Worm (Caenorhabditis elegans): ENCODE data around the gene dgn-3.

DNA sequence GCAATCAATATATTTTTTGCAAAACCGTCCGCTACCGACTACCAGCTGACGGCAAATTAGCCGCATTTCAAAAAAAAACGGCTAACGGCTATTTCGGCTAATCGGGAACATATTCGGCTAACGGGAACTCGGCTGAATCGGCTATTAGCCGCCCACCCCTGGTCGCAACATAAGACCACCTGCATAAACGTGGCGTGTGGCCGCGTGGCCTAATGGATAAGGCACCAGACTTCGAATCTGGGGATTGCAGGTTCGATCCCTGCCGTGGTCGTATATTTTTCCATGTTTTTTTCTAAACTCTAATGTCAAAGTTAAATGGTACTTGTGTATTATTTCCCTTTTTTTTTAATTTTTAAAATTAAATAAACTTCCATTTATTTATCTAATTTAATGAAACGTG is 31.2 kb upstream of the dgn-3 start:
- TF ChIP-seq him-1 (tag; optimal IDR thresholded peaks at IDR 0.05) (no peak), dao-5 (tag; optimal IDR thresholded peaks at IDR 0.05) (no peak)

Data from whole organism, L4/young adult.